Worm (Caenorhabditis elegans) whole organism, midembryonic: ENCODE data around the gene btb-6.

Source experiments
- T22C8.4 ChIP-seq: fragments of 200-800 bp; sonication (Bioruptor generic); IDR thresholded peaks from 2 replicates; pipeline ENCODE4 v1.3.6; 2022; ENCODE audit warnings: missing genetic modification characterization, missing compliant biosample characterization
- flt-1 ChIP-seq: fragments of 200-800 bp; sonication (Bioruptor generic); IDR thresholded peaks from 2 replicates; pipeline ENCODE4 v1.3.6; 2022; ENCODE audit warnings: missing genetic modification characterization, missing compliant biosample characterization
- klf-2 ChIP-seq: fragments of 200-800 bp; sonication (Bioruptor generic); conservative IDR thresholded peaks from 2 replicates; pipeline ENCODE4 v1.3.6; 2022; ENCODE audit warnings: missing genetic modification reagents, missing genetic modification characterization, missing compliant biosample characterization
- tab-1 ChIP-seq: fragments of 200-800 bp; sonication (Bioruptor generic); IDR thresholded peaks from 2 replicates; pipeline ENCODE4 v1.3.6; 2022; ENCODE audit warnings: missing genetic modification characterization, missing compliant biosample characterization
- ztf-23 ChIP-seq: fragments of 200-800 bp; sonication (Bioruptor generic); IDR thresholded peaks from 2 replicates; pipeline ENCODE4 v1.3.6; 2022; ENCODE audit warnings: missing genetic modification reagents, missing genetic modification characterization, missing compliant biosample characterization
- ztf-29 ChIP-seq: fragments of 200-800 bp; sonication (Bioruptor generic); IDR thresholded peaks from 2 replicates; pipeline ENCODE4 v1.3.6; 2022; ENCODE audit warnings: missing genetic modification reagents, missing genetic modification characterization, missing compliant biosample characterization

DNA sequence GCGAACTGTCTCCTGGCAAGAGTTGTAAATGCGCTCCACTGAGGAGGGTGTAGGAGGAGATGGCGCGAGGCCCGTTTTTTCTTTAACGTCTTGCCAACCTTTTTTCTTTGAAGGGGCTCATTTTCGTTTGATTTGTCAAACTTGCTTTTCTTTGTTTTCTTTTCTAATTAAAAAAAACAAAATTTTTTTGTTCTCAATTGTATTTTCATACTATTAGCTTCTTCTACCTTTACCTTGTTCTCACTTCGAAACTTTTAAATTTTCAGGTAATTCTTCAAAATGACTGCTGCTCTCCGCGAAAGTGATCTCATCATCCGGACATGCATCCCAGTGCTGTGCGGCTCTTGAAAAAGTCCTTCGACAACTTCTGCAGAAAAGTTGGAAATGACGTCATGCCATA is 5.1 kb upstream of the btb-6 start, which contains the start of gene fbxa-184:
- TF ChIP-seq T22C8.4 (GFP tag; lab: Robert Waterston, UW) (no peak), klf-2 (GFP tag; lab: Robert Waterston, UW) (no peak), flt-1 (GFP tag; lab: Robert Waterston, UW) (no peak), ztf-23 (GFP tag; lab: Robert Waterston, UW) (no peak), ztf-29 (GFP tag; lab: Robert Waterston, UW) (no peak), tab-1 (no peak)
